ENCODE assay signal across 2 fruit fly cellular contexts in genomic region chr3R:14846924-14847599, dm6.
TF ChIP-seq lines count a peak whose summit lies in the region.

No protein-coding gene starts in this region.

TF ChIP-seq in whole organism, embryonic, 481 proteins besides CTCF, POLR2A, EP300 and RAD21 (continued from another document and continues in another):
- TF ChIP-seq jing (GFP tag; optimal IDR thresholded peaks at IDR 0.05; lab: Kevin White, UChicago) (no peak), ERR (GFP tag; optimal IDR thresholded peaks at IDR 0.05; lab: Kevin White, UChicago) (no peak), pho (GFP tag; optimal IDR thresholded peaks at IDR 0.05; lab: Kevin White, UChicago) (no peak), CG11247 (GFP tag; IDR thresholded peaks at IDR 0.05; lab: Robert Waterston, UW) (no peak), ken (GFP tag; IDR thresholded peaks at IDR 0.05; lab: Robert Waterston, UW) (no peak), ci (GFP tag; IDR thresholded peaks at IDR 0.05; lab: Robert Waterston, UW) (peak; percentile 9; the same call in 1 of the 3 replicates), Oaz (GFP tag; IDR thresholded peaks at IDR 0.05; lab: Robert Waterston, UW) (no peak), CG1832 (GFP tag; optimal IDR thresholded peaks at IDR 0.05; lab: Kevin White, UChicago) (no peak), sens (GFP tag; lab: Kevin White, UChicago) (peak; percentile 82), dpn (GFP tag; optimal IDR thresholded peaks at IDR 0.05; lab: Kevin White, UChicago) (no peak), NC2β (GFP tag; optimal IDR thresholded peaks at IDR 0.05; lab: Kevin White, UChicago) (no peak), CG9727 (GFP tag; optimal IDR thresholded peaks at IDR 0.05; lab: Kevin White, UChicago) (no peak), Ets65A (GFP tag; lab: Kevin White, UChicago) (peak; percentile 74), CG15601 (tag; optimal IDR thresholded peaks at IDR 0.05; lab: Kevin White, UChicago) (no peak), mam (GFP tag; optimal IDR thresholded peaks at IDR 0.05; lab: Kevin White, UChicago) (no peak), CG7928 (GFP tag; optimal IDR thresholded peaks at IDR 0.05; lab: Kevin White, UChicago) (no peak), CG13123 (GFP tag; optimal IDR thresholded peaks at IDR 0.05; lab: Kevin White, UChicago) (no peak), CG10431 (GFP tag; optimal IDR thresholded peaks at IDR 0.05; lab: Kevin White, UChicago) (no peak), CG7372 (GFP tag; IDR thresholded peaks at IDR 0.05; lab: Robert Waterston, UW) (no peak), Oli (tag; optimal IDR thresholded peaks at IDR 0.05; lab: Kevin White, UChicago) (no peak), CG10274 (GFP tag; optimal IDR thresholded peaks at IDR 0.05; lab: Kevin White, UChicago) (no peak), Med (GFP tag; lab: Kevin White, UChicago) (peak; percentile 63), CG15514 (GFP tag; optimal IDR thresholded peaks at IDR 0.05; lab: Kevin White, UChicago) (no peak), CG34376 (GFP tag; optimal IDR thresholded peaks at IDR 0.05; lab: Kevin White, UChicago) (no peak), prd (optimal IDR thresholded peaks at IDR 0.05; lab: Kevin White, UChicago) (no peak), prd (GFP tag; IDR thresholded peaks at IDR 0.05; lab: Robert Waterston, UW) (peak; percentile 35; the same call in 1 of the 3 replicates), trem (tag; optimal IDR thresholded peaks at IDR 0.05; lab: Kevin White, UChicago) (no peak), CG14860 (GFP tag; IDR thresholded peaks at IDR 0.05; lab: Robert Waterston, UW; ENCODE audit: partially characterized antibody) (no peak), E2f2 (GFP tag; IDR thresholded peaks at IDR 0.05; lab: Robert Waterston, UW) (no peak), Dip2 (GFP tag; IDR thresholded peaks at IDR 0.05; lab: Robert Waterston, UW) (no peak), Sox102F (GFP tag; optimal IDR thresholded peaks at IDR 0.05; lab: Kevin White, UChicago) (peak; percentile 50), CG13296 (GFP tag; optimal IDR thresholded peaks at IDR 0.05; lab: Kevin White, UChicago) (no peak), insv (GFP tag; optimal IDR thresholded peaks at IDR 0.05; lab: Kevin White, UChicago) (no peak), Lpt (GFP tag; optimal IDR thresholded peaks at IDR 0.05; lab: Kevin White, UChicago) (no peak), CG1602 (GFP tag; optimal IDR thresholded peaks at IDR 0.05; lab: Kevin White, UChicago) (no peak), CG31365 (tag; optimal IDR thresholded peaks at IDR 0.05; lab: Kevin White, UChicago) (no peak), ind (GFP tag; optimal IDR thresholded peaks at IDR 0.05; lab: Kevin White, UChicago) (no peak), gem (tag; optimal IDR thresholded peaks at IDR 0.05; lab: Kevin White, UChicago) (peak; percentile 22), Side (GFP tag; optimal IDR thresholded peaks at IDR 0.05; lab: Kevin White, UChicago) (no peak), CG3407 (GFP tag; optimal IDR thresholded peaks at IDR 0.05; lab: Kevin White, UChicago) (no peak), seq (GFP tag; IDR thresholded peaks at IDR 0.05; lab: Robert Waterston, UW) (no peak), Dek (tag; optimal IDR thresholded peaks at IDR 0.05; lab: Kevin White, UChicago) (no peak), chif (GFP tag; optimal IDR thresholded peaks at IDR 0.05; lab: Kevin White, UChicago) (no peak), Rx (GFP tag; IDR thresholded peaks at IDR 0.05; lab: Robert Waterston, UW) (no peak), bab2 (GFP tag; optimal IDR thresholded peaks at IDR 0.05; lab: Kevin White, UChicago) (no peak), lbe (GFP tag; optimal IDR thresholded peaks at IDR 0.05; lab: Kevin White, UChicago) (no peak), CG18599 (GFP tag; optimal IDR thresholded peaks at IDR 0.05; lab: Kevin White, UChicago) (no peak), CG2202 (tag; optimal IDR thresholded peaks at IDR 0.05; lab: Kevin White, UChicago) (no peak), hth (optimal IDR thresholded peaks at IDR 0.05; lab: Kevin White, UChicago) (no peak), CG9609 (GFP tag; optimal IDR thresholded peaks at IDR 0.05; lab: Kevin White, UChicago) (no peak), bsh (GFP tag; optimal IDR thresholded peaks at IDR 0.05; lab: Kevin White, UChicago) (peak in 1 of 2 experiments; percentile 49), fu2 (GFP tag; optimal IDR thresholded peaks at IDR 0.05; lab: Kevin White, UChicago) (no peak), Lim3 (GFP tag; IDR thresholded peaks at IDR 0.05; lab: Robert Waterston, UW) (no peak), MTF-1 (GFP tag; optimal IDR thresholded peaks at IDR 0.05; lab: Kevin White, UChicago; ENCODE audit: borderline replicate concordance) (no peak), Ptx1 (GFP tag; IDR thresholded peaks at IDR 0.05; lab: Robert Waterston, UW) (peak; percentile 31; the same call in 1 of the 2 replicates), sqz (GFP tag; optimal IDR thresholded peaks at IDR 0.05; lab: Kevin White, UChicago) (no peak), ase (GFP tag; IDR thresholded peaks at IDR 0.05; lab: Robert Waterston, UW) (0 out of 3 replicates have a peak, but pooled peaks have one; percentile 9), CG31388 (GFP tag; optimal IDR thresholded peaks at IDR 0.05; lab: Kevin White, UChicago) (no peak), crc (GFP tag; optimal IDR thresholded peaks at IDR 0.05; lab: Kevin White, UChicago) (no peak), Hmx (GFP tag; optimal IDR thresholded peaks at IDR 0.05; lab: Kevin White, UChicago) (no peak), lov (optimal IDR thresholded peaks at IDR 0.05; lab: Kevin White, UChicago) (no peak), lov (GFP tag; IDR thresholded peaks at IDR 0.05; lab: Robert Waterston, UW) (no peak), unc-4 (GFP tag; IDR thresholded peaks at IDR 0.05; lab: Robert Waterston, UW; ENCODE audit: partially characterized antibody) (no peak), CG33213 (GFP tag; optimal IDR thresholded peaks at IDR 0.05; lab: Kevin White, UChicago) (no peak), CG1647 (GFP tag; optimal IDR thresholded peaks at IDR 0.05; lab: Kevin White, UChicago) (no peak), CG12769 (tag; optimal IDR thresholded peaks at IDR 0.05; lab: Kevin White, UChicago) (no peak), CG12236 (GFP tag; optimal IDR thresholded peaks at IDR 0.05; lab: Kevin White, UChicago) (no peak), Hr39 (optimal IDR thresholded peaks at IDR 0.05; lab: Kevin White, UChicago) (no peak), h (optimal IDR thresholded peaks at IDR 0.05; lab: Kevin White, UChicago) (no peak), dmrt99B (tag; optimal IDR thresholded peaks at IDR 0.05; lab: Kevin White, UChicago) (peak; percentile 9)

TF ChIP-seq in whole organism, prepupa, 60 proteins besides CTCF, POLR2A, EP300 and RAD21 (continued from another document):
- TF ChIP-seq ss (GFP tag; optimal IDR thresholded peaks at IDR 0.05; lab: Kevin White, UChicago) (no peak), CG4318 (GFP tag; optimal IDR thresholded peaks at IDR 0.05; lab: Kevin White, UChicago) (peak; percentile 88), eg (GFP tag; IDR thresholded peaks at IDR 0.05; lab: Robert Waterston, UW) (peak; percentile 86), CG11902 (GFP tag; optimal IDR thresholded peaks at IDR 0.05; lab: Kevin White, UChicago) (peak; percentile 42), CG34406 (GFP tag; optimal IDR thresholded peaks at IDR 0.05; lab: Kevin White, UChicago) (peak; percentile 67), CG6854 (GFP tag; optimal IDR thresholded peaks at IDR 0.05; lab: Kevin White, UChicago) (no peak), Hr4 (GFP tag; optimal IDR thresholded peaks at IDR 0.05; lab: Kevin White, UChicago) (peak; percentile 92), spab (GFP tag; optimal IDR thresholded peaks at IDR 0.05; lab: Kevin White, UChicago) (peak; percentile 40), Hr39 (GFP tag; optimal IDR thresholded peaks at IDR 0.05; lab: Kevin White, UChicago) (peak; percentile 41), CG11294 (GFP tag; IDR thresholded peaks at IDR 0.05; lab: Robert Waterston, UW) (peak; percentile 57), net (GFP tag; optimal IDR thresholded peaks at IDR 0.05; lab: Kevin White, UChicago) (peak; percentile 66), Ets96B (tag; optimal IDR thresholded peaks at IDR 0.05; lab: Kevin White, UChicago) (peak; percentile 58), CG6808 (GFP tag; optimal IDR thresholded peaks at IDR 0.05; lab: Kevin White, UChicago) (peak; percentile 45), Sox14 (GFP tag; optimal IDR thresholded peaks at IDR 0.05; lab: Kevin White, UChicago) (peak; percentile 72), Eip93F (GFP tag; optimal IDR thresholded peaks at IDR 0.05; lab: Kevin White, UChicago) (no peak), achi (GFP tag; optimal IDR thresholded peaks at IDR 0.05; lab: Kevin White, UChicago) (peak; percentile 78), CG31627 (GFP tag; optimal IDR thresholded peaks at IDR 0.05; lab: Kevin White, UChicago) (peak; percentile 21), lz (GFP tag; optimal IDR thresholded peaks at IDR 0.05; lab: Kevin White, UChicago) (peak; percentile 37), Eip75B (GFP tag; optimal IDR thresholded peaks at IDR 0.05; lab: Kevin White, UChicago) (peak; percentile 65), CG10631 (GFP tag; optimal IDR thresholded peaks at IDR 0.05; lab: Kevin White, UChicago) (peak; percentile 77), Hr38 (GFP tag; optimal IDR thresholded peaks at IDR 0.05; lab: Kevin White, UChicago) (peak; percentile 52), topi (GFP tag; optimal IDR thresholded peaks at IDR 0.05; lab: Kevin White, UChicago) (peak; percentile 2), svp (GFP tag; lab: Kevin White, UChicago) (peak; percentile 70), acj6 (GFP tag; optimal IDR thresholded peaks at IDR 0.05; lab: Kevin White, UChicago) (peak; percentile 78), Eip78C (GFP tag; lab: Kevin White, UChicago) (peak; percentile 94), vri (GFP tag; optimal IDR thresholded peaks at IDR 0.05; lab: Kevin White, UChicago) (no peak), fd85E (GFP tag; optimal IDR thresholded peaks at IDR 0.05; lab: Kevin White, UChicago) (no peak), fkh (GFP tag; optimal IDR thresholded peaks at IDR 0.05; lab: Kevin White, UChicago) (no peak), CG6163 (GFP tag; IDR thresholded peaks at IDR 0.05; lab: Robert Waterston, UW) (peak; percentile 90), CG3032 (tag; optimal IDR thresholded peaks at IDR 0.05; lab: Kevin White, UChicago) (no peak), salr (GFP tag; optimal IDR thresholded peaks at IDR 0.05; lab: Kevin White, UChicago) (peak in 1 of 2 experiments; percentile 85), CG9139 (GFP tag; optimal IDR thresholded peaks at IDR 0.05; lab: Kevin White, UChicago) (no peak), fd59A (GFP tag; optimal IDR thresholded peaks at IDR 0.05; lab: Kevin White, UChicago) (peak; percentile 13), CG8119 (GFP tag; IDR thresholded peaks at IDR 0.05; lab: Robert Waterston, UW) (peak; percentile 86), CG7368 (GFP tag; optimal IDR thresholded peaks at IDR 0.05; lab: Kevin White, UChicago) (peak; percentile 63), dac (GFP tag; optimal IDR thresholded peaks at IDR 0.05; lab: Kevin White, UChicago) (peak; percentile 86), CG15336 (GFP tag; IDR thresholded peaks at IDR 0.05; lab: Robert Waterston, UW) (peak; percentile 90)
TF ChIP-seq in whole organism, prepupa: peak in this region for 48.
